Worm (Caenorhabditis elegans) whole organism, L1 larva: Measurements from ENCODE around the gene lrpr-1.

ENCODE experiments used
- Y116A8C.19 ChIP-seq: sonication (generic microtip); optimal IDR thresholded peaks from 2 replicates; lab custom pipeline; 2016; ENCODE audit warnings: missing compliant biosample characterization, missing genetic modification characterization, borderline replicate concordance
- aly-2 ChIP-seq: fragments of 150-350 bp; optimal IDR thresholded peaks from 2 replicates; lab custom pipeline; 2014; ENCODE audit warnings: missing biosample characterization, missing genetic modification characterization
- blmp-1 ChIP-seq: fragments of 150-350 bp; optimal IDR thresholded peaks from 2 replicates; lab custom pipeline; 2014; ENCODE audit warnings: missing biosample characterization, missing genetic modification characterization
- ceh-88 ChIP-seq: fragments of 200-800 bp; sonication (Bioruptor generic); IDR thresholded peaks from 2 replicates; pipeline ENCODE4 v1.3.6; 2022; ENCODE audit warnings: missing genetic modification characterization, missing compliant biosample characterization
- dpl-1 ChIP-seq, 3 experiments: fragments of 150-350 bp in 2 of 3; sonication (generic microtip) in 1 of 3; optimal IDR thresholded peaks; 2 replicates each; lab custom pipeline; 2014 to 2017; ENCODE audit warnings: missing biosample characterization in 3 of 3, missing genetic modification characterization in 3 of 3, missing genetic modification reagents in 3 of 3
- efl-1 ChIP-seq, 4 experiments: fragments of 150-350 bp; optimal IDR thresholded peaks in 3 of 4; peaks in 1 of 4; 1 replicate in 1 of 4; 2 replicates in 3 of 4; lab custom pipeline; 2014; ENCODE audit warnings: missing biosample characterization in 2 of 4, missing genetic modification characterization in 2 of 4, missing genetic modification reagents in 2 of 4
- egl-13 ChIP-seq: sonication (generic microtip); optimal IDR thresholded peaks from 2 replicates; lab custom pipeline; 2016; ENCODE audit warnings: missing genotype, missing genetic modification reagents, missing genetic modification characterization, missing compliant biosample characterization
- elt-2 ChIP-seq: sonication (generic microtip); optimal IDR thresholded peaks from 2 replicates; lab custom pipeline; 2016; ENCODE audit warnings: missing genetic modification characterization, mild to moderate bottlenecking, inconsistent platforms, missing compliant biosample characterization, missing genetic modification reagents
- elt-3 ChIP-seq, 6 experiments: fragments of 150-350 bp in 1 of 6; sonication (generic microtip); optimal IDR thresholded peaks; 2 replicates each; lab custom pipeline; 2017 to 2018; ENCODE audit warnings: missing biosample characterization in 6 of 6, missing genetic modification characterization in 6 of 6, inconsistent platforms in 1 of 6
- ets-5 ChIP-seq: fragments of 200-800 bp; sonication (Bioruptor generic); IDR thresholded peaks from 2 replicates; pipeline ENCODE4 v1.3.6; 2022; ENCODE audit warnings: missing genetic modification characterization, missing compliant biosample characterization
- fkh-10 ChIP-seq: sonication (generic microtip); optimal IDR thresholded peaks from 2 replicates; lab custom pipeline; 2017; ENCODE audit warnings: missing biosample characterization, missing genetic modification reagents, missing genetic modification characterization
- fkh-4 ChIP-seq: sonication (generic microtip); optimal IDR thresholded peaks from 2 replicates; lab custom pipeline; 2016; ENCODE audit warnings: missing compliant biosample characterization, missing genetic modification characterization, borderline replicate concordance
- hlh-17 ChIP-seq: fragments of 200-800 bp; sonication (Bioruptor generic); optimal IDR thresholded peaks from 2 replicates; lab custom pipeline; 2018; ENCODE audit warnings: missing genetic modification characterization, mild to moderate bottlenecking, missing compliant biosample characterization, moderate library complexity, borderline replicate concordance
- isw-1 ChIP-seq: fragments of 200-800 bp; sonication (Bioruptor generic); IDR thresholded peaks from 2 replicates; pipeline ENCODE4 v1.3.6; 2022; ENCODE audit warnings: missing genetic modification characterization, missing compliant biosample characterization
- lin-14 ChIP-seq: fragments of 200-800 bp; sonication (Bioruptor generic); optimal IDR thresholded peaks from 2 replicates; lab custom pipeline; 2018; ENCODE audit warnings: mild to moderate bottlenecking, missing genetic modification characterization, moderate library complexity, missing compliant biosample characterization
- mdl-1 ChIP-seq, 2 experiments: fragments of 150-350 bp; optimal IDR thresholded peaks; 2 replicates each; lab custom pipeline; 2014 to 2017; ENCODE audit warnings: missing biosample characterization in 2 of 2, missing genetic modification characterization in 2 of 2, inconsistent platforms in 1 of 2
- mef-2 ChIP-seq: fragments of 150-350 bp; optimal IDR thresholded peaks from 2 replicates; lab custom pipeline; 2014; ENCODE audit warnings: missing biosample characterization, missing genetic modification characterization
- nhr-47 ChIP-seq: sonication (generic microtip); optimal IDR thresholded peaks from 2 replicates; lab custom pipeline; 2016; ENCODE audit warnings: mild to moderate bottlenecking, missing genetic modification characterization, moderate library complexity, missing compliant biosample characterization
- nhr-71 ChIP-seq: sonication (generic microtip); optimal IDR thresholded peaks from 2 replicates; lab custom pipeline; 2016; ENCODE audit warnings: mild to moderate bottlenecking, missing genetic modification characterization, moderate library complexity, missing compliant biosample characterization
- nhr-85 ChIP-seq: sonication (generic microtip); peaks from one replicate; lab custom pipeline; 2016; ENCODE audit warnings: missing genetic modification characterization, inconsistent platforms, missing compliant biosample characterization
- pag-3 ChIP-seq: sonication (generic microtip); optimal IDR thresholded peaks from 2 replicates; lab custom pipeline; 2017; ENCODE audit warnings: missing genetic modification characterization, mild to moderate bottlenecking, missing compliant biosample characterization, antibody characterized with exemption, borderline replicate concordance; ENCODE audit not compliant: insufficient read depth
- pqm-1 ChIP-seq: sonication (generic microtip); optimal IDR thresholded peaks from 3 replicates; lab custom pipeline; 2017; ENCODE audit warnings: missing biosample characterization, missing genetic modification characterization
- rnt-1 ChIP-seq: sonication (generic microtip); optimal IDR thresholded peaks from 2 replicates; lab custom pipeline; 2016; ENCODE audit warnings: mild to moderate bottlenecking, missing genetic modification characterization, moderate library complexity, missing compliant biosample characterization
- snu-23 ChIP-seq: sonication (generic microtip); optimal IDR thresholded peaks from 2 replicates; lab custom pipeline; 2016; ENCODE audit warnings: missing genetic modification characterization, missing compliant biosample characterization
- sox-4 ChIP-seq: sonication (generic microtip); optimal IDR thresholded peaks from 2 replicates; lab custom pipeline; 2016; ENCODE audit warnings: missing genetic modification characterization, missing compliant biosample characterization
- tlp-1 ChIP-seq: fragments of 150-350 bp; optimal IDR thresholded peaks from 2 replicates; lab custom pipeline; 2014; ENCODE audit warnings: missing biosample characterization, missing genetic modification characterization
- xbp-1 ChIP-seq: sonication (generic microtip); optimal IDR thresholded peaks from 2 replicates; lab custom pipeline; 2016; ENCODE audit warnings: missing genetic modification characterization, missing compliant biosample characterization
- zip-4 ChIP-seq: fragments of 200-800 bp; sonication (Bioruptor generic); optimal IDR thresholded peaks from 2 replicates; lab custom pipeline; 2018; ENCODE audit warnings: mild to moderate bottlenecking, missing genetic modification characterization, moderate library complexity, missing compliant biosample characterization
- ztf-4 ChIP-seq: fragments of 150-350 bp; optimal IDR thresholded peaks from 2 replicates; lab custom pipeline; 2014; ENCODE audit warnings: missing biosample characterization, missing genetic modification characterization

lrpr-1 gene

ce11 chrV:5963696-5964095 lies 46.0 kb upstream of the lrpr-1 start, which contains the start of gene pcm-1 (continued):
- TF ChIP-seq dpl-1 (GFP tag; optimal IDR thresholded peaks at IDR 0.05; lab: Kevin White, UChicago) (peak in 1 of 3 experiments; percentile 34), nhr-71 (tag; lab: Kevin White, UChicago) (peak; percentile 16), tlp-1 (tag; lab: Kevin White, UChicago) (no peak), nhr-85 (tag; lab: Kevin White, UChicago) (peak; percentile 4), pag-3 (tag; lab: Kevin White, UChicago) (no peak)

DNA sequence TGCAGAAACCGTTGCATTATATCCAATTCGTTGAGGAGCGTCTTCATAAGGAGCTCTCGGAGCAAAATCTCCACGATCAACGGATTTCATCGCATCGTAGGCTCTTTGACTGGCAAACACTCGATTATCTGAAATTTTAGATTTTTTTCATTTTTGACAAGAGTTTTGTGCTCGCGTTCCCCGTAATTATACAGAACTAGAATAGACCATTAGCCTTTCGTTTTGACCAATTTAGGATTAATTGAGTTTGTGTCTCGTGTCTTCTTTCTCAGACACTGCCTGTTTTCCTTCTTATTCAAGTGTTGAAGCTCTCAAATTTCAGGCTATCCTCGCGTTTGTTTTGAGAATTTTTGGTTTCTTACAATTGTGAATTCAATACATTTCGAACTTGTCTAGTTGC lies 45.4 kb upstream of the lrpr-1 start:
- TF ChIP-seq sox-4 (no peak), nhr-71 (tag; lab: Kevin White, UChicago) (no peak), lin-14 (GFP tag; lab: Kevin White, UChicago) (no peak), mdl-1 (tag; optimal IDR thresholded peaks at IDR 0.05; lab: Kevin White, UChicago) (no peak), snu-23 (GFP tag; lab: Kevin White, UChicago) (no peak), nhr-85 (tag; lab: Kevin White, UChicago) (no peak), isw-1 (GFP tag; lab: Robert Waterston, UW) (no peak), fkh-4 (tag; lab: Kevin White, UChicago) (no peak), elt-2 (tag; lab: Kevin White, UChicago) (no peak), efl-1 (optimal IDR thresholded peaks at IDR 0.05; lab: Kevin White, UChicago) (no peak), efl-1 (GFP tag; optimal IDR thresholded peaks at IDR 0.05 in 1 of 2; lab: Kevin White, UChicago) (no peak), hlh-17 (GFP tag; lab: Kevin White, UChicago) (no peak), elt-3 (tag; optimal IDR thresholded peaks at IDR 0.05; lab: Kevin White, UChicago) (no peak), fkh-10 (no peak), Y116A8C.19 (no peak), mef-2 (tag; lab: Kevin White, UChicago) (no peak), ets-5 (GFP tag; lab: Robert Waterston, UW) (no peak)

ce11 chrV:5961516-5961915 lies 43.8 kb upstream of the lrpr-1 start, which contains the start of gene mcp-1:
Gene mcp-1, plus strand, starts transcription at chrV:5961807.
- TF ChIP-seq rnt-1 = no peak
- TF ChIP-seq nhr-47 (tag; lab: Kevin White, UChicago) = peak; percentile 21
- peak; percentile 0 for TF ChIP-seq nhr-71 (tag; lab: Kevin White, UChicago)
- peak; percentile 81 for TF ChIP-seq lin-14 (GFP tag; lab: Kevin White, UChicago)
- peak; percentile 73 for TF ChIP-seq fkh-10
- TF ChIP-seq, all 84 proteins: peak for 4

ce11 chrV:5955627-5956026 lies 37.9 kb upstream of the lrpr-1 start:
- TF ChIP-seq blmp-1 (tag; lab: Kevin White, UChicago) (peak; percentile 8), sox-4 (no peak), lin-14 (GFP tag; lab: Kevin White, UChicago) (peak; percentile 47), aly-2 (no peak), efl-1 (optimal IDR thresholded peaks at IDR 0.05; lab: Kevin White, UChicago) (no peak), efl-1 (GFP tag; optimal IDR thresholded peaks at IDR 0.05 in 1 of 2; lab: Kevin White, UChicago) (peak in 1 of 2 experiments; percentile 39)

ce11 chrV:5954747-5955146 lies 37.1 kb upstream of the lrpr-1 start, which contains the start of gene M03F8.6:
Gene M03F8.6, minus strand, starts transcription at chrV:5954847.
- TF ChIP-seq isw-1 (GFP tag; lab: Robert Waterston, UW) = no peak
- TF ChIP-seq egl-13 (tag; lab: Kevin White, UChicago) = no peak
- TF ChIP-seq Y116A8C.19 = no peak
- no peak for TF ChIP-seq ceh-88 (GFP tag; lab: Robert Waterston, UW)
- no peak for TF ChIP-seq xbp-1
- no peak for TF ChIP-seq ztf-4 (tag; lab: Kevin White, UChicago)

ce11 chrV:5953086-5953485 lies 35.4 kb upstream of the lrpr-1 start:
- no peak for TF ChIP-seq pqm-1
- no peak for TF ChIP-seq zip-4 (GFP tag; lab: Kevin White, UChicago)
- TF ChIP-seq isw-1 (GFP tag; lab: Robert Waterston, UW) = no peak
- no peak for TF ChIP-seq mdl-1 (tag; optimal IDR thresholded peaks at IDR 0.05; lab: Kevin White, UChicago)
- TF ChIP-seq rnt-1 = no peak
- no peak for TF ChIP-seq tlp-1 (tag; lab: Kevin White, UChicago)
- TF ChIP-seq ets-5 (GFP tag; lab: Robert Waterston, UW) = no peak
